Worm (Caenorhabditis elegans) whole organism, L4/young adult: ENCODE results near the gene glb-33.

ENCODE experiments used
- W03F9.2 ChIP-seq: fragments of 150-350 bp; optimal IDR thresholded peaks from 2 replicates; lab custom pipeline; 2014; ENCODE audit warnings: missing biosample characterization, missing genetic modification characterization
- dao-5 ChIP-seq: sonication (generic microtip); optimal IDR thresholded peaks from 2 replicates; lab custom pipeline; 2016; ENCODE audit warnings: missing genotype, missing genetic modification characterization, moderate library complexity, missing compliant biosample characterization
- him-1 ChIP-seq: sonication (generic microtip); optimal IDR thresholded peaks from 2 replicates; lab custom pipeline; 2016; ENCODE audit warnings: missing genotype, missing genetic modification reagents, missing genetic modification characterization, missing compliant biosample characterization

- no peak for TF ChIP-seq W03F9.2 (tag; lab: Kevin White, UChicago)
- TF ChIP-seq him-1 (tag; lab: Kevin White, UChicago) = no peak
- no peak for TF ChIP-seq dao-5 (tag; lab: Kevin White, UChicago)
Measured at ce11 chrV:1321776-1322175, 30.1 kb upstream of the glb-33 start.
